3 fruit fly cellular contexts compared by ENCODE assay signal in the genomic region with DNA sequence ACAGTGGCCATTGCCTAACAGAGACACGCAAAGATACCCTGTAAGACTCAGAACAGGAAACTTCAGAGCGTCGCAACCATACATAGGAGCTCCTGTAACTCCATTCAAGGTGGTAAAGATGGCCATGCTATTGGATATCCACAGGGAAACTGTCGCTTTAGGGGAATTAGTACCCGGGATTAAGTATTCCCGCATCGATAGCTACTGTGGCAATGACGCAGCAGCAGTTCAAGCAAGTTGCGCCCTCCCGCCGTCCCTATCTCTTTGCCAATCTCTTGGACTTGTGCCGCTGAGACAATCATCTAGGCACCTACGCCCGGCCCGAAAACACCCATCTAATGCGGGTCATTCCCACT.
A peak's percentile ranks its signal among the peaks of the same experiment; 100 is the strongest.
TF ChIP-seq lines count a peak whose summit lies in the region.

No protein-coding gene starts in this region.

TF ChIP-seq in whole organism, adult, 20 proteins besides CTCF, POLR2A, EP300 and RAD21 (continued from another document):
- TF ChIP-seq Hr96 (GFP tag; optimal IDR thresholded peaks at IDR 0.05; lab: Kevin White, UChicago) (peak; percentile 83), CG1620 (GFP tag; optimal IDR thresholded peaks at IDR 0.05; lab: Kevin White, UChicago) (peak; percentile 64), toe (GFP tag; optimal IDR thresholded peaks at IDR 0.05; lab: Kevin White, UChicago) (peak; percentile 66)

TF ChIP-seq in whole organism, embryonic, 481 proteins besides CTCF, POLR2A, EP300 and RAD21 (continued from another document and continues in another):
- TF ChIP-seq Trl (optimal IDR thresholded peaks at IDR 0.05; lab: Kevin White, UChicago) = no peak
- peak; percentile 36 for TF ChIP-seq Trl (GFP tag; optimal IDR thresholded peaks at IDR 0.05; lab: Kevin White, UChicago)
- TF ChIP-seq nerfin-1 (tag; optimal IDR thresholded peaks at IDR 0.05; lab: Kevin White, UChicago) = peak; percentile 18
- peak; percentile 74 for TF ChIP-seq CG11504 (tag; optimal IDR thresholded peaks at IDR 0.05; lab: Kevin White, UChicago)
- TF ChIP-seq Dfd (GFP tag; optimal IDR thresholded peaks at IDR 0.05; lab: Kevin White, UChicago) = no peak
- peak; percentile 30 for TF ChIP-seq fd96Cb (tag; optimal IDR thresholded peaks at IDR 0.05; lab: Kevin White, UChicago)
- peak; percentile 61 for TF ChIP-seq Oaz (GFP tag; IDR thresholded peaks at IDR 0.05; lab: Robert Waterston, UW)
- peak; percentile 57 for TF ChIP-seq CG4328 (GFP tag; optimal IDR thresholded peaks at IDR 0.05; lab: Kevin White, UChicago)
- 0 out of 3 replicates have a peak, but pooled peaks have one; percentile 52 for TF ChIP-seq otp (GFP tag; IDR thresholded peaks at IDR 0.05; lab: Robert Waterston, UW)
- TF ChIP-seq CG11398 (GFP tag; optimal IDR thresholded peaks at IDR 0.05; lab: Kevin White, UChicago) = peak; percentile 46
- TF ChIP-seq CG10267 (tag; optimal IDR thresholded peaks at IDR 0.05; lab: Kevin White, UChicago) = peak; percentile 15
- TF ChIP-seq tap (tag; optimal IDR thresholded peaks at IDR 0.05; lab: Kevin White, UChicago) = peak; percentile 57
- TF ChIP-seq ab (GFP tag; optimal IDR thresholded peaks at IDR 0.05; lab: Kevin White, UChicago) = peak; percentile 30
- TF ChIP-seq CG11696 (GFP tag; IDR thresholded peaks at IDR 0.05; lab: Robert Waterston, UW) = peak; percentile 41; the same call in 1 of the 2 replicates
- TF ChIP-seq Doc3 (GFP tag; IDR thresholded peaks at IDR 0.05; lab: Robert Waterston, UW; ENCODE audit: partially characterized antibody) = no peak
- TF ChIP-seq CG2116 (GFP tag; optimal IDR thresholded peaks at IDR 0.05; lab: Kevin White, UChicago) = no peak
- peak; percentile 65 for TF ChIP-seq cwo (GFP tag; optimal IDR thresholded peaks at IDR 0.05; lab: Kevin White, UChicago)
- peak; percentile 56 for TF ChIP-seq org-1 (GFP tag; optimal IDR thresholded peaks at IDR 0.05; lab: Kevin White, UChicago)
- no peak for TF ChIP-seq yki (optimal IDR thresholded peaks at IDR 0.05; lab: Kevin White, UChicago)
- peak; percentile 14 for TF ChIP-seq Six4 (GFP tag; optimal IDR thresholded peaks at IDR 0.05; lab: Kevin White, UChicago)
- TF ChIP-seq Sry-β (GFP tag; optimal IDR thresholded peaks at IDR 0.05; lab: Kevin White, UChicago) = no peak
- no peak for TF ChIP-seq CG18011 (GFP tag; optimal IDR thresholded peaks at IDR 0.05; lab: Kevin White, UChicago)
- TF ChIP-seq gsb-n (tag; optimal IDR thresholded peaks at IDR 0.05; lab: Kevin White, UChicago) = no peak
- no peak for TF ChIP-seq sna (GFP tag; IDR thresholded peaks at IDR 0.05; lab: Robert Waterston, UW; ENCODE audit: partially characterized antibody)
- TF ChIP-seq emc (GFP tag; optimal IDR thresholded peaks at IDR 0.05; lab: Kevin White, UChicago) = peak; percentile 16
- TF ChIP-seq unc-4 (GFP tag; IDR thresholded peaks at IDR 0.05; lab: Robert Waterston, UW; ENCODE audit: partially characterized antibody) = no peak
- peak; percentile 54 for TF ChIP-seq CG12659 (GFP tag; optimal IDR thresholded peaks at IDR 0.05; lab: Kevin White, UChicago)
- TF ChIP-seq ci (GFP tag; IDR thresholded peaks at IDR 0.05; lab: Robert Waterston, UW) = 0 out of 3 replicates have a peak, but pooled peaks have one; percentile 43
- TF ChIP-seq CG1529 (GFP tag; optimal IDR thresholded peaks at IDR 0.05; lab: Kevin White, UChicago) = no peak
- peak; percentile 76 for TF ChIP-seq Mrtf (GFP tag; IDR thresholded peaks at IDR 0.05; lab: Robert Waterston, UW)
- TF ChIP-seq CG10959 (GFP tag; IDR thresholded peaks at IDR 0.05; lab: Robert Waterston, UW) = 0 out of 2 replicates have a peak, but pooled peaks have one; percentile 13
- TF ChIP-seq CG17612 (GFP tag; IDR thresholded peaks at IDR 0.05; lab: Robert Waterston, UW) = no peak
- TF ChIP-seq grn (GFP tag; optimal IDR thresholded peaks at IDR 0.05; lab: Kevin White, UChicago) = peak; percentile 56
- peak; percentile 65 for TF ChIP-seq Nf-YC (tag; optimal IDR thresholded peaks at IDR 0.05; lab: Kevin White, UChicago)
- TF ChIP-seq toy (GFP tag; IDR thresholded peaks at IDR 0.05; lab: Robert Waterston, UW) = peak; percentile 57; the same call in 1 of the 2 replicates
- TF ChIP-seq Ssrp (tag; optimal IDR thresholded peaks at IDR 0.05; lab: Kevin White, UChicago) = peak; percentile 19
- no peak for TF ChIP-seq CG3407 (GFP tag; optimal IDR thresholded peaks at IDR 0.05; lab: Kevin White, UChicago)
- peak; percentile 78 for TF ChIP-seq CG2678 (tag; optimal IDR thresholded peaks at IDR 0.05; lab: Kevin White, UChicago)
- no peak for TF ChIP-seq CG4707 (GFP tag; optimal IDR thresholded peaks at IDR 0.05; lab: Kevin White, UChicago)
- no peak for TF ChIP-seq CG3838 (GFP tag; optimal IDR thresholded peaks at IDR 0.05; lab: Kevin White, UChicago)
- peak; percentile 36 for TF ChIP-seq CHES-1-like (GFP tag; optimal IDR thresholded peaks at IDR 0.05; lab: Kevin White, UChicago)
- no peak for TF ChIP-seq dan (GFP tag; IDR thresholded peaks at IDR 0.05; lab: Robert Waterston, UW)
- TF ChIP-seq Myb (GFP tag; optimal IDR thresholded peaks at IDR 0.05; lab: Kevin White, UChicago) = peak; percentile 44
- TF ChIP-seq CG11093 (GFP tag; IDR thresholded peaks at IDR 0.05; lab: Robert Waterston, UW) = peak; percentile 62; the same call in 2 of the 3 replicates
- TF ChIP-seq aop (GFP tag; IDR thresholded peaks at IDR 0.05; lab: Robert Waterston, UW) = no peak
- peak; percentile 66 for TF ChIP-seq H2.0 (GFP tag; IDR thresholded peaks at IDR 0.05; lab: Robert Waterston, UW)
- no peak for TF ChIP-seq CG17186 (GFP tag; optimal IDR thresholded peaks at IDR 0.05; lab: Kevin White, UChicago)
- no peak for TF ChIP-seq ato (GFP tag; IDR thresholded peaks at IDR 0.05; lab: Robert Waterston, UW; ENCODE audit: partially characterized antibody)
- peak; percentile 5 for TF ChIP-seq abd-A (tag; optimal IDR thresholded peaks at IDR 0.05; lab: Kevin White, UChicago)
- TF ChIP-seq Nf-YA (GFP tag; IDR thresholded peaks at IDR 0.05; lab: Robert Waterston, UW) = no peak
- no peak for TF ChIP-seq CkIIα-i1 (GFP tag; IDR thresholded peaks at IDR 0.05; lab: Robert Waterston, UW)
- TF ChIP-seq lmd (GFP tag; IDR thresholded peaks at IDR 0.05; lab: Robert Waterston, UW) = peak; percentile 84
- TF ChIP-seq CG11085 (GFP tag; IDR thresholded peaks at IDR 0.05; lab: Robert Waterston, UW) = peak; percentile 41; the same call in 1 of the 2 replicates
- peak; percentile 54 for TF ChIP-seq maf-S (GFP tag; optimal IDR thresholded peaks at IDR 0.05; lab: Kevin White, UChicago)
- peak; percentile 85 for TF ChIP-seq Ptx1 (GFP tag; IDR thresholded peaks at IDR 0.05; lab: Robert Waterston, UW)
- TF ChIP-seq mirr (GFP tag; optimal IDR thresholded peaks at IDR 0.05; lab: Kevin White, UChicago) = peak; percentile 32
- TF ChIP-seq CG42726 (GFP tag; IDR thresholded peaks at IDR 0.05; lab: Robert Waterston, UW; ENCODE audit: partially characterized antibody) = no peak
- TF ChIP-seq sc (optimal IDR thresholded peaks at IDR 0.05; lab: Kevin White, UChicago) = no peak
- no peak for TF ChIP-seq sc (GFP tag; optimal IDR thresholded peaks at IDR 0.05; lab: Kevin White, UChicago)
- TF ChIP-seq usp (GFP tag; optimal IDR thresholded peaks at IDR 0.05; lab: Kevin White, UChicago) = no peak
- TF ChIP-seq CG3065 (GFP tag; optimal IDR thresholded peaks at IDR 0.05; lab: Kevin White, UChicago) = no peak

TF ChIP-seq in whole organism, prepupa, 60 proteins besides CTCF, POLR2A, EP300 and RAD21 (continued from another document):
- TF ChIP-seq CG6808 (GFP tag; optimal IDR thresholded peaks at IDR 0.05; lab: Kevin White, UChicago) = peak; percentile 45
- TF ChIP-seq CG6163 (GFP tag; IDR thresholded peaks at IDR 0.05; lab: Robert Waterston, UW) = peak; percentile 58; the same call in 1 of the 3 replicates
- peak; percentile 2 for TF ChIP-seq lz (GFP tag; optimal IDR thresholded peaks at IDR 0.05; lab: Kevin White, UChicago)
- TF ChIP-seq Eip75B (GFP tag; optimal IDR thresholded peaks at IDR 0.05; lab: Kevin White, UChicago) = peak; percentile 47
- TF ChIP-seq Hr39 (GFP tag; optimal IDR thresholded peaks at IDR 0.05; lab: Kevin White, UChicago) = peak; percentile 43
- peak; percentile 22 for TF ChIP-seq Ets96B (tag; optimal IDR thresholded peaks at IDR 0.05; lab: Kevin White, UChicago)
- TF ChIP-seq CG31627 (GFP tag; optimal IDR thresholded peaks at IDR 0.05; lab: Kevin White, UChicago) = peak; percentile 23
- no peak for TF ChIP-seq CG6854 (GFP tag; optimal IDR thresholded peaks at IDR 0.05; lab: Kevin White, UChicago)
- no peak for TF ChIP-seq vri (GFP tag; optimal IDR thresholded peaks at IDR 0.05; lab: Kevin White, UChicago)
- TF ChIP-seq Blimp-1 (GFP tag; optimal IDR thresholded peaks at IDR 0.05; lab: Kevin White, UChicago) = no peak
- TF ChIP-seq net (GFP tag; optimal IDR thresholded peaks at IDR 0.05; lab: Kevin White, UChicago) = peak; percentile 42
- TF ChIP-seq CG8119 (GFP tag; IDR thresholded peaks at IDR 0.05; lab: Robert Waterston, UW) = peak; percentile 57; the same call in 2 of the 3 replicates
- no peak for TF ChIP-seq CG16779 (tag; optimal IDR thresholded peaks at IDR 0.05; lab: Kevin White, UChicago)
- peak; percentile 12 for TF ChIP-seq esn (GFP tag; optimal IDR thresholded peaks at IDR 0.05; lab: Kevin White, UChicago)
- TF ChIP-seq dac (GFP tag; optimal IDR thresholded peaks at IDR 0.05; lab: Kevin White, UChicago) = peak; percentile 30
- TF ChIP-seq Sox14 (GFP tag; optimal IDR thresholded peaks at IDR 0.05; lab: Kevin White, UChicago) = peak; percentile 45
- peak; percentile 82 for TF ChIP-seq svp (GFP tag; lab: Kevin White, UChicago)
- TF ChIP-seq CG11762 (GFP tag; optimal IDR thresholded peaks at IDR 0.05; lab: Kevin White, UChicago; ENCODE audit: insufficient read depth) = peak; percentile 14
- no peak for TF ChIP-seq Eip93F (GFP tag; optimal IDR thresholded peaks at IDR 0.05; lab: Kevin White, UChicago)
- TF ChIP-seq CG8632 (GFP tag; optimal IDR thresholded peaks at IDR 0.05; lab: Kevin White, UChicago) = no peak
- TF ChIP-seq Gug (GFP tag; IDR thresholded peaks at IDR 0.05; lab: Robert Waterston, UW) = peak; percentile 62
- TF ChIP-seq achi (GFP tag; optimal IDR thresholded peaks at IDR 0.05; lab: Kevin White, UChicago) = peak; percentile 35
- TF ChIP-seq CG15336 (GFP tag; IDR thresholded peaks at IDR 0.05; lab: Robert Waterston, UW) = peak; percentile 73
- TF ChIP-seq cyc (GFP tag; optimal IDR thresholded peaks at IDR 0.05; lab: Kevin White, UChicago) = peak; percentile 52
- TF ChIP-seq OdsH (GFP tag; optimal IDR thresholded peaks at IDR 0.05; lab: Kevin White, UChicago) = no peak
- TF ChIP-seq Lpt (GFP tag; optimal IDR thresholded peaks at IDR 0.05; lab: Kevin White, UChicago) = peak; percentile 43
- TF ChIP-seq eg (GFP tag; IDR thresholded peaks at IDR 0.05; lab: Robert Waterston, UW) = peak; percentile 82
- TF ChIP-seq acj6 (GFP tag; optimal IDR thresholded peaks at IDR 0.05; lab: Kevin White, UChicago) = peak; percentile 36
